Fruit fly (Drosophila melanogaster) whole organism, embryonic: Measurements from ENCODE around the gene AP-2mu.

Experiments used
- Abd-B ChIP-seq: fragments of 200-800 bp; sonication (Bioruptor generic); optimal IDR thresholded peaks from 2 replicates; lab custom pipeline; 2018; ENCODE audit warnings: missing biosample characterization, mild to moderate bottlenecking, missing genetic modification characterization, moderate library complexity
- Atf6 ChIP-seq: fragments of 200-800 bp; sonication (Bioruptor generic); IDR thresholded peaks from 2 replicates; pipeline ENCODE4 v1.3.6; 2022; ENCODE audit warnings: missing biosample characterization, missing genetic modification characterization
- CG10543 ChIP-seq: fragments of 200-800 bp; sonication (Bioruptor generic); optimal IDR thresholded peaks from 3 replicates; lab custom pipeline; 2017; ENCODE audit warnings: missing biosample characterization, mild to moderate bottlenecking, missing genetic modification characterization, moderate library complexity
- CG10959 ChIP-seq: fragments of 200-800 bp; sonication (Bioruptor generic); IDR thresholded peaks from 2 replicates; pipeline ENCODE4 v1.3.6; 2022; ENCODE audit warnings: missing biosample characterization, missing genetic modification characterization
- CG11504 ChIP-seq: fragments of 200-800 bp; sonication (Bioruptor generic); optimal IDR thresholded peaks from 3 replicates; lab custom pipeline; 2019; ENCODE audit warnings: missing biosample characterization, mild to moderate bottlenecking, missing genetic modification characterization, moderate library complexity
- CG1233 ChIP-seq: fragments of 200-800 bp; sonication (Bioruptor generic); optimal IDR thresholded peaks from 4 replicates; lab custom pipeline; 2018; ENCODE audit warnings: missing biosample characterization, mild to moderate bottlenecking, missing genetic modification characterization
- CG13296 ChIP-seq: fragments of 200-800 bp; sonication (Bioruptor generic); optimal IDR thresholded peaks from 3 replicates; lab custom pipeline; 2018; ENCODE audit warnings: missing biosample characterization, mild to moderate bottlenecking, missing genetic modification characterization
- CG14667 ChIP-seq: fragments of 200-800 bp; sonication (Bioruptor generic); IDR thresholded peaks from 2 replicates; pipeline ENCODE4 v1.3.6; 2022; ENCODE audit warnings: missing biosample characterization, missing genetic modification characterization
- CG14710 ChIP-seq: fragments of 200-800 bp; sonication (Bioruptor generic); optimal IDR thresholded peaks from 3 replicates; lab custom pipeline; 2019; ENCODE audit warnings: missing biosample characterization, mild to moderate bottlenecking, missing genetic modification characterization, moderate library complexity
- CG15514 ChIP-seq: fragments of 200-800 bp; sonication (Bioruptor generic); optimal IDR thresholded peaks from 3 replicates; lab custom pipeline; 2017; ENCODE audit warnings: missing biosample characterization, missing genetic modification characterization, mild to moderate bottlenecking, moderate library complexity, missing genetic modification reagents
- CG17359 ChIP-seq: fragments of 200-800 bp; sonication (Bioruptor generic); optimal IDR thresholded peaks from 3 replicates; lab custom pipeline; 2018; ENCODE audit warnings: missing biosample characterization, mild to moderate bottlenecking, missing genetic modification characterization, moderate library complexity
- CG2120 ChIP-seq: fragments of 200-800 bp; sonication (Bioruptor generic); optimal IDR thresholded peaks from 3 replicates; lab custom pipeline; 2016; ENCODE audit warnings: missing biosample characterization, missing genetic modification characterization
- CG3281 ChIP-seq: fragments of 200-800 bp; sonication (Bioruptor generic); optimal IDR thresholded peaks from 3 replicates; lab custom pipeline; 2017; ENCODE audit warnings: missing biosample characterization, mild to moderate bottlenecking, missing genetic modification characterization
- CG3407 ChIP-seq: fragments of 200-800 bp; sonication (Bioruptor generic); optimal IDR thresholded peaks from 2 replicates; lab custom pipeline; 2018; ENCODE audit warnings: missing biosample characterization, mild to moderate bottlenecking, missing genetic modification characterization
- CG6654 ChIP-seq: fragments of 200-800 bp; sonication (Bioruptor generic); optimal IDR thresholded peaks from 2 replicates; lab custom pipeline; 2017; ENCODE audit warnings: missing biosample characterization, mild to moderate bottlenecking, missing genetic modification characterization
- CG6765 ChIP-seq: fragments of 200-800 bp; sonication (Bioruptor generic); optimal IDR thresholded peaks from 3 replicates; lab custom pipeline; 2017; ENCODE audit warnings: missing biosample characterization, mild to moderate bottlenecking, missing genetic modification characterization
- CG6854 ChIP-seq: fragments of 200-800 bp; sonication (Bioruptor generic); optimal IDR thresholded peaks from 3 replicates; lab custom pipeline; 2017; ENCODE audit warnings: missing biosample characterization, mild to moderate bottlenecking, missing genetic modification characterization
- CG7556 ChIP-seq: fragments of 200-800 bp; sonication (Bioruptor generic); optimal IDR thresholded peaks from 2 replicates; lab custom pipeline; 2017; ENCODE audit warnings: missing biosample characterization, mild to moderate bottlenecking, missing genetic modification characterization
- CG8290 ChIP-seq, 3 experiments: fragments of 200-800 bp; sonication (Bioruptor generic); optimal IDR thresholded peaks; 2 replicates each; lab custom pipeline; 2016 to 2019; ENCODE audit warnings: missing biosample characterization in 3 of 3, missing genetic modification characterization in 3 of 3, mild to moderate bottlenecking in 2 of 3, moderate library complexity in 1 of 3
- CG8478 ChIP-seq: fragments of >200 bp; optimal IDR thresholded peaks from 2 replicates; lab custom pipeline; 2018
- CG9727 ChIP-seq: fragments of 200-800 bp; sonication (Bioruptor generic); optimal IDR thresholded peaks from 3 replicates; lab custom pipeline; 2017; ENCODE audit warnings: missing biosample characterization, mild to moderate bottlenecking, missing genetic modification characterization
- CG9817 ChIP-seq: fragments of 200-800 bp; sonication (Bioruptor generic); optimal IDR thresholded peaks from 2 replicates; lab custom pipeline; 2018; ENCODE audit warnings: missing biosample characterization, mild to moderate bottlenecking, missing genetic modification characterization, moderate library complexity
- CoRest ChIP-seq: fragments of 200-800 bp; sonication (Bioruptor generic); optimal IDR thresholded peaks from 3 replicates; lab custom pipeline; 2018; ENCODE audit warnings: missing biosample characterization, mild to moderate bottlenecking, missing genetic modification characterization, moderate library complexity
- D19B ChIP-seq: fragments of 200-800 bp; sonication (Bioruptor generic); optimal IDR thresholded peaks from 2 replicates; lab custom pipeline; 2017; ENCODE audit warnings: missing biosample characterization, mild to moderate bottlenecking, missing genetic modification characterization
- Dip3 ChIP-seq: fragments of 200-800 bp; sonication (Bioruptor generic); optimal IDR thresholded peaks from 3 replicates; lab custom pipeline; 2016; ENCODE audit warnings: missing biosample characterization, missing genetic modification characterization
- Ets65A ChIP-seq: fragments of 200-800 bp; sonication (Bioruptor generic); peaks from one replicate; lab custom pipeline; 2016; ENCODE audit warnings: missing biosample characterization, missing genetic modification characterization
- HHEX ChIP-seq: fragments of 200-800 bp; sonication (Bioruptor generic); optimal IDR thresholded peaks from 3 replicates; lab custom pipeline; 2017; ENCODE audit warnings: missing biosample characterization, mild to moderate bottlenecking, missing genetic modification characterization, missing genetic modification reagents
- HLH3B ChIP-seq: fragments of 200-800 bp; sonication (Bioruptor generic); IDR thresholded peaks from 2 replicates; pipeline ENCODE4 v1.3.6; 2022; ENCODE audit warnings: missing biosample characterization, missing genetic modification characterization
- Max ChIP-seq: fragments of 200-800 bp; sonication (Bioruptor generic); optimal IDR thresholded peaks from 2 replicates; lab custom pipeline; 2016; ENCODE audit warnings: missing biosample characterization, mild to moderate bottlenecking, missing genetic modification characterization
- Oaz ChIP-seq: fragments of 200-800 bp; sonication (Bioruptor generic); IDR thresholded peaks from 2 replicates; pipeline ENCODE4 v1.3.6; 2022; ENCODE audit warnings: missing biosample characterization, missing genetic modification characterization
- Six4 ChIP-seq: fragments of 200-800 bp; sonication (Bioruptor generic); optimal IDR thresholded peaks from 2 replicates; lab custom pipeline; 2016; ENCODE audit warnings: missing biosample characterization, missing genetic modification characterization
- abd-A ChIP-seq: fragments of 200-800 bp; sonication (Bioruptor generic); optimal IDR thresholded peaks from 3 replicates; lab custom pipeline; 2019; ENCODE audit warnings: missing biosample characterization, mild to moderate bottlenecking, missing genetic modification characterization, moderate library complexity
- al ChIP-seq: fragments of 200-800 bp; sonication (Bioruptor generic); IDR thresholded peaks from 2 replicates; pipeline ENCODE4 v1.3.6; 2022; ENCODE audit warnings: missing biosample characterization, missing genetic modification characterization
- caup ChIP-seq: fragments of 200-800 bp; sonication (Bioruptor generic); optimal IDR thresholded peaks from 3 replicates; lab custom pipeline; 2017; ENCODE audit warnings: missing biosample characterization, mild to moderate bottlenecking, missing genetic modification characterization, moderate library complexity; ENCODE audit not compliant: severe bottlenecking
- cwo ChIP-seq: fragments of 200-800 bp; sonication (Bioruptor generic); optimal IDR thresholded peaks from 3 replicates; lab custom pipeline; 2017; ENCODE audit warnings: missing biosample characterization, missing genetic modification characterization, mild to moderate bottlenecking, moderate library complexity, missing genetic modification reagents
- dysf ChIP-seq: fragments of 200-800 bp; sonication (Bioruptor generic); IDR thresholded peaks from 3 replicates; pipeline ENCODE4 v1.3.6; 2022; ENCODE audit warnings: missing biosample characterization, missing genetic modification characterization
- ftz-f1 ChIP-seq: fragments of 200-800 bp; sonication (Bioruptor generic); optimal IDR thresholded peaks from 2 replicates; lab custom pipeline; 2016; ENCODE audit warnings: missing biosample characterization, missing genetic modification characterization
- grau ChIP-seq: fragments of 200-800 bp; optimal IDR thresholded peaks from 3 replicates; lab custom pipeline; 2019; ENCODE audit warnings: missing biosample characterization, mild to moderate bottlenecking, missing genetic modification characterization, moderate library complexity
- hkb ChIP-seq, 2 experiments: fragments of 200-800 bp in 1 of 2; fragments of >200 bp in 1 of 2; sonication (Bioruptor generic) in 1 of 2; IDR thresholded peaks in 1 of 2; optimal IDR thresholded peaks in 1 of 2; 2 replicates each; pipeline versions ENCODE4 v1.3.6 to Lab custom; 2017 to 2022; ENCODE audit warnings: missing biosample characterization in 1 of 2, missing genetic modification characterization in 1 of 2
- mam ChIP-seq: fragments of 200-800 bp; sonication (Bioruptor generic); optimal IDR thresholded peaks from 3 replicates; lab custom pipeline; 2016; ENCODE audit warnings: missing biosample characterization, missing genetic modification characterization
- mirr ChIP-seq: fragments of 200-800 bp; sonication (Bioruptor generic); optimal IDR thresholded peaks from 3 replicates; lab custom pipeline; 2018; ENCODE audit warnings: missing biosample characterization, mild to moderate bottlenecking, missing genetic modification characterization
- row ChIP-seq: fragments of 200-800 bp; sonication (Bioruptor generic); IDR thresholded peaks from 3 replicates; pipeline ENCODE4 v1.3.6; 2022; ENCODE audit warnings: missing biosample characterization, missing genetic modification characterization
- slbo ChIP-seq: fragments of 200-800 bp; sonication (Bioruptor generic); IDR thresholded peaks from 2 replicates; pipeline ENCODE4 v1.3.6; 2022; ENCODE audit warnings: missing biosample characterization, missing genetic modification characterization
- so ChIP-seq: fragments of 200-800 bp; sonication (Bioruptor generic); IDR thresholded peaks from 3 replicates; pipeline ENCODE4 v1.3.6; 2022; ENCODE audit warnings: missing biosample characterization, missing genetic modification characterization
- sug ChIP-seq: fragments of 200-800 bp; optimal IDR thresholded peaks from 2 replicates; lab custom pipeline; 2019; ENCODE audit warnings: missing biosample characterization, mild to moderate bottlenecking, missing genetic modification characterization, moderate library complexity
- vvl ChIP-seq: fragments of 200-800 bp; sonication (Bioruptor generic); IDR thresholded peaks from 2 replicates; pipeline ENCODE4 v1.3.6; 2022; ENCODE audit warnings: missing biosample characterization, missing genetic modification characterization
- wdn ChIP-seq: fragments of 200-800 bp; sonication (Bioruptor generic); IDR thresholded peaks from 2 replicates; pipeline ENCODE4 v1.3.6; 2022; ENCODE audit warnings: missing biosample characterization, missing genetic modification characterization

Gene AP-2mu

DNA sequence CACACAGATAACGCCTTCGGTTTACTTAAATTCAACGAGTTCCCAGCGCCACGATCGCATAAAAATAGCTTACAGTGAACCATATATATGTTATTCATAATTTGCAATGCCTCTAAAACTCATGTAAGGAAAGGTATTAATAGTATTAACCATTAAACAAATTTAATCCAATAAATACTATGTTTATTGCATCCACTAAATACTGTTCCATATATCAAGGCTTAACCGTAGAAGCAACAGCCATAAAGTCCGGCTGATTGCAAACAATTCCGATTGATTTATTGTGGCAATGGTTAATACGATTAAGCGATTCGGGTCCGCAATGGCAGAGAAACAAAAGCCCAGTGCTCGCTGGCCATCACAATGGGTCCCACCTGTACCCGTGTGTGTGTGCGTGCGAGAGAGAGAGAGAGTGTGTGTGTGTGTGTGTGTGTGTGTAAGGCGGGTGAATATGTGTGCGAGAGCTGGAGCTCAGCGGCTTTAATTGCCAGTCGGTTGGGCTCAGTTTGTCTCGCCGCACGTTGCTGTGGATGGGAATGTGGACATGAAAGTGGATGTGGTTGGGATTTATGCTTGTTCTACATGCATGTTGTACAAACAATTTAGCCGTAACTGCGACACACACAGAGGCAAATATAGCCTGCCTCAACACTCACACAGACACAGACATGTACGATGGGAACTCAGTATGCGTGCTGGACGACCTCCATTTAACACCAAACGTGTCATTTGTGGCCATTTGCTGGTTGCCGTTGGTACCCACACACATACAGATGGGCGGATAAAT, 32.5 kb downstream of the AP-2mu start (continued):
- peak; percentile 7 for TF ChIP-seq CG6765 (GFP tag; lab: Kevin White, UChicago)
- peak; percentile 85 for TF ChIP-seq Ets65A
- TF ChIP-seq al (GFP tag; lab: Robert Waterston, UW): peak; percentile 5; the same call in 1 of the 2 replicates
- peak; percentile 27; the same call in 1 of the 2 replicates for TF ChIP-seq vvl (GFP tag; lab: Robert Waterston, UW)
- no peak for TF ChIP-seq CG10959 (GFP tag; lab: Robert Waterston, UW)
- peak; percentile 69 for TF ChIP-seq CG10543 (GFP tag; lab: Kevin White, UChicago)
- TF ChIP-seq hkb (optimal IDR thresholded peaks at IDR 0.05; lab: Kevin White, UChicago): no peak
- TF ChIP-seq hkb (GFP tag; IDR thresholded peaks at IDR 0.05; lab: Robert Waterston, UW): 0 out of 2 replicates have a peak, but pooled peaks have one; percentile 7
- TF ChIP-seq mirr (GFP tag; lab: Kevin White, UChicago): peak; percentile 61
- peak; percentile 41 for TF ChIP-seq CG14710 (tag; lab: Kevin White, UChicago)
- peak; percentile 13 for TF ChIP-seq CG6854 (GFP tag; lab: Kevin White, UChicago)
- TF ChIP-seq grau (tag; lab: Kevin White, UChicago): peak; percentile 72
- TF ChIP-seq CG9727 (GFP tag; lab: Kevin White, UChicago): peak; percentile 44
- TF ChIP-seq CG3407 (GFP tag; lab: Kevin White, UChicago): no peak
- TF ChIP-seq Abd-B (GFP tag; lab: Kevin White, UChicago): peak; percentile 77
- peak; percentile 35 for TF ChIP-seq Max (GFP tag; lab: Kevin White, UChicago)
- no peak for TF ChIP-seq Oaz
- TF ChIP-seq row (GFP tag; lab: Robert Waterston, UW): peak; percentile 60
- TF ChIP-seq CoRest (tag; lab: Kevin White, UChicago): peak; percentile 15
- TF ChIP-seq abd-A (tag; lab: Kevin White, UChicago): peak; percentile 81
- TF ChIP-seq CG8478: peak; percentile 45
- TF ChIP-seq CG15514 (GFP tag; lab: Kevin White, UChicago): peak; percentile 0
- TF ChIP-seq CG6654 (GFP tag; lab: Kevin White, UChicago): peak; percentile 22
- TF ChIP-seq CG2120 (GFP tag; lab: Kevin White, UChicago): peak; percentile 57
- no peak for TF ChIP-seq CG8290 (GFP tag; optimal IDR thresholded peaks at IDR 0.05; lab: Kevin White, UChicago)
- TF ChIP-seq CG8290 (tag; optimal IDR thresholded peaks at IDR 0.05; lab: Kevin White, UChicago): no peak
- TF ChIP-seq caup (GFP tag; lab: Kevin White, UChicago): peak; percentile 16
- TF ChIP-seq CG3281 (GFP tag; lab: Kevin White, UChicago): peak; percentile 8
- peak; percentile 2 for TF ChIP-seq sug
- 0 out of 2 replicates have a peak, but pooled peaks have one; percentile 21 for TF ChIP-seq HLH3B (GFP tag; lab: Robert Waterston, UW)
- TF ChIP-seq CG7556: peak; percentile 53
- TF ChIP-seq CG11504 (tag; lab: Kevin White, UChicago): peak; percentile 70
- TF ChIP-seq wdn (GFP tag; lab: Robert Waterston, UW): 0 out of 2 replicates have a peak, but pooled peaks have one; percentile 37
- no peak for TF ChIP-seq so (GFP tag; lab: Robert Waterston, UW)
- TF ChIP-seq mam: no peak
- peak; percentile 48 for TF ChIP-seq CG17359 (tag; lab: Kevin White, UChicago)
- peak; percentile 9 for TF ChIP-seq Six4 (GFP tag; lab: Kevin White, UChicago)
- peak; percentile 6 for TF ChIP-seq D19B (GFP tag; lab: Kevin White, UChicago)
- TF ChIP-seq Dip3 (GFP tag; lab: Kevin White, UChicago): no peak
- peak; percentile 36 for TF ChIP-seq CG9817 (tag; lab: Kevin White, UChicago)
- peak; percentile 34; the same call in 1 of the 3 replicates for TF ChIP-seq dysf (GFP tag; lab: Robert Waterston, UW)
- TF ChIP-seq Atf6 (GFP tag; lab: Robert Waterston, UW): 0 out of 2 replicates have a peak, but pooled peaks have one; percentile 8
- peak; percentile 23 for TF ChIP-seq HHEX (GFP tag; lab: Kevin White, UChicago)
- TF ChIP-seq CG14667: 0 out of 2 replicates have a peak, but pooled peaks have one; percentile 44
- peak; percentile 44; the same call in 1 of the 2 replicates for TF ChIP-seq slbo (GFP tag; lab: Robert Waterston, UW)
- TF ChIP-seq cwo: peak; percentile 54
- peak; percentile 59 for TF ChIP-seq CG1233 (GFP tag; lab: Kevin White, UChicago)
- TF ChIP-seq CG13296 (GFP tag; lab: Kevin White, UChicago): peak; percentile 40
- no peak for TF ChIP-seq ftz-f1 (GFP tag; lab: Kevin White, UChicago)
